Fruit fly (Drosophila melanogaster): ENCODE data around the gene eIF2beta.

The eIF2beta gene

DNA sequence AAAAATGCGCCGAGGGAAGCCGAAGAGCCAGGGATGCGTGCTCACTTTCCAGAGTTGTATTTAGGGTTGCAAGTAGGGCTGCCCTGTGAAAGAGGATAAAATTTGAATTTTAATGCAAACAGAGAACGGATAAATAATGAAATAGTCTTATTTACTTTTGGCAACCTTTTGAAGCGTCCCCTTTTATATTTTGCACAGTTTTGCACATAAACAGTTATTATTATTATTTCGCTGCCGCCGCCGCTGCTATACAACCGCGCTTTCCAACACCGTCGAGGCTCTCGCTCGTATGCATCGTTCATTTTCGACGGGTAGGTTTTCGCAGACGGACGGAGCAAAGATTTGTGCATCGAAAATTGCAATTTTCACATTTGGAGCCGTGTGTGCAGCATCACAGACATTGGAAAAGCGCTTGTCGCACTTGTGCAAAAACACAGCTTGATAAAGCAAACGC lies 11.7 kb downstream of the eIF2beta start, which contains the start of the genes sti and tral (continued):
- TF ChIP-seq CG15696 (tag; optimal IDR thresholded peaks at IDR 0.05) (peak; percentile 79), CG7372 (GFP tag; IDR thresholded peaks at IDR 0.05) (peak; percentile 83), sr (GFP tag; IDR thresholded peaks at IDR 0.05) (peak; percentile 39; the same call in 1 of the 3 replicates), Aef1 (GFP tag; IDR thresholded peaks at IDR 0.05) (peak; percentile 84), schlank (tag; optimal IDR thresholded peaks at IDR 0.05) (peak; percentile 72), H15 (GFP tag; IDR thresholded peaks at IDR 0.05) (peak; percentile 71), Doc3 (GFP tag; IDR thresholded peaks at IDR 0.05; ENCODE audit: partially characterized antibody) (no peak), CG6791 (GFP tag; IDR thresholded peaks at IDR 0.05; ENCODE audit: partially characterized antibody) (no peak), Dfd (GFP tag; optimal IDR thresholded peaks at IDR 0.05) (no peak), Ssrp (tag; optimal IDR thresholded peaks at IDR 0.05) (peak; percentile 78), ind (GFP tag; optimal IDR thresholded peaks at IDR 0.05) (peak; percentile 91), CG4360 (GFP tag; IDR thresholded peaks at IDR 0.05) (peak; percentile 18; the same call in 1 of the 2 replicates), Ptx1 (GFP tag; IDR thresholded peaks at IDR 0.05) (peak; percentile 90), ro (GFP tag; IDR thresholded peaks at IDR 0.05) (peak; percentile 57; the same call in 1 of the 2 replicates), aop (GFP tag; IDR thresholded peaks at IDR 0.05) (0 out of 2 replicates have a peak, but pooled peaks have one; percentile 20), peb (GFP tag; IDR thresholded peaks at IDR 0.05) (peak; percentile 53; the same call in 1 of the 2 replicates), CG12219 (GFP tag; optimal IDR thresholded peaks at IDR 0.05) (peak; percentile 59), CG31441 (GFP tag; IDR thresholded peaks at IDR 0.05) (peak; percentile 83; the same call in 1 of the 2 replicates), CG3838 (GFP tag; optimal IDR thresholded peaks at IDR 0.05) (peak; percentile 44), CG43689 (GFP tag; IDR thresholded peaks at IDR 0.05) (peak; percentile 24; the same call in 1 of the 2 replicates), CG15514 (GFP tag; optimal IDR thresholded peaks at IDR 0.05) (peak; percentile 93), CG7928 (GFP tag; optimal IDR thresholded peaks at IDR 0.05) (peak; percentile 100), CG30403 (GFP tag; optimal IDR thresholded peaks at IDR 0.05) (peak; percentile 95), CG16815 (GFP tag; optimal IDR thresholded peaks at IDR 0.05) (peak; percentile 81), stwl (tag; optimal IDR thresholded peaks at IDR 0.05) (peak; percentile 86), da (GFP tag; optimal IDR thresholded peaks at IDR 0.05) (peak; percentile 91), ttk (GFP tag; IDR thresholded peaks at IDR 0.05) (peak; percentile 84), bab2 (GFP tag; optimal IDR thresholded peaks at IDR 0.05) (peak; percentile 96), CG17912 (GFP tag; optimal IDR thresholded peaks at IDR 0.05) (peak; percentile 69), CG10274 (GFP tag; optimal IDR thresholded peaks at IDR 0.05) (peak; percentile 61), CG14667 (GFP tag; IDR thresholded peaks at IDR 0.05) (peak; percentile 83), CG31388 (GFP tag; optimal IDR thresholded peaks at IDR 0.05) (peak; percentile 86), CG10209 (GFP tag; optimal IDR thresholded peaks at IDR 0.05) (peak; percentile 84), h (optimal IDR thresholded peaks at IDR 0.05) (no peak), CG3407 (GFP tag; optimal IDR thresholded peaks at IDR 0.05) (peak; percentile 82), CG17359 (tag; optimal IDR thresholded peaks at IDR 0.05) (peak; percentile 86), bbx (GFP tag; IDR thresholded peaks at IDR 0.05; ENCODE audit: partially characterized antibody) (peak; percentile 24; the same call in 1 of the 2 replicates), CG15601 (tag; optimal IDR thresholded peaks at IDR 0.05) (peak; percentile 76), p53 (GFP tag; optimal IDR thresholded peaks at IDR 0.05) (peak; percentile 88), Rfx (GFP tag; IDR thresholded peaks at IDR 0.05) (peak; percentile 92), nerfin-2 (GFP tag; IDR thresholded peaks at IDR 0.05; ENCODE audit: partially characterized antibody) (0 out of 2 replicates have a peak, but pooled peaks have one; percentile 31), CG8478 (optimal IDR thresholded peaks at IDR 0.05) (no peak), D (optimal IDR thresholded peaks at IDR 0.05) (peak; percentile 33), D (GFP tag; optimal IDR thresholded peaks at IDR 0.05) (peak; percentile 64), CG6813 (GFP tag; optimal IDR thresholded peaks at IDR 0.05) (peak; percentile 72), CG3281 (GFP tag; optimal IDR thresholded peaks at IDR 0.05) (peak; percentile 97), hth (optimal IDR thresholded peaks at IDR 0.05) (no peak), pum (GFP tag; optimal IDR thresholded peaks at IDR 0.05) (peak; percentile 95), CG6654 (GFP tag; optimal IDR thresholded peaks at IDR 0.05) (peak; percentile 52), CG9876 (GFP tag; optimal IDR thresholded peaks at IDR 0.05) (peak; percentile 91), CG5953 (GFP tag; IDR thresholded peaks at IDR 0.05) (peak; percentile 57; the same call in 1 of the 2 replicates)
